2 worm cellular contexts compared by ENCODE assay signal in the genomic region with DNA sequence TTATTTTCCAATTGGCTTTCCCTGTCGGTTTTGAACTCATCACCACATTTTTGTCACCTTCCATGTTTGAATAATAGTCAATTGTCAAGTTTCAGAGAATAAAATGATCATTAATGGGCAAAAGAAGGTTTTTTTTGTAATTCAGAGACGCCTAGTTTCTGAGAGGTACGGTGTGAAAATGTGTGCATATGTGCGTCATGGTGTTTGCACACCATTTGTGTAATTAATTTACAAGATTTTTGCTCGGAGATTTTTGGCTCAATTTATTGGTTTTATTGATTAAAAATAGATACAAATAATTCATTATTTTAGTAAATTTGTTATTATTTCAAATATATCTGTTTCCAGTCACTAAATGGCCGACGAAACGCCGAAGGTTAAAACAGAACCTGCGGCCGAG.
TF ChIP-seq lines count a peak whose summit lies in the region.

A gene (minus strand): TSS at position 184 of the 400 bp plus-strand sequence.
A gene (plus strand): TSS at position 347 of the 400 bp plus-strand sequence.

TF ChIP-seq in whole organism, L1 larva, 84 proteins besides CTCF, POLR2A, EP300 and RAD21 (continued from another document and continues in another):
- no peak for TF ChIP-seq tlp-1 (tag; optimal IDR thresholded peaks at IDR 0.05; lab: Kevin White, UChicago)
- no peak for TF ChIP-seq fkh-8 (tag; optimal IDR thresholded peaks at IDR 0.05; lab: Kevin White, UChicago)
- TF ChIP-seq Y116A8C.19 (tag; optimal IDR thresholded peaks at IDR 0.05; lab: Kevin White, UChicago; ENCODE audit: borderline replicate concordance), result no peak
- no peak for TF ChIP-seq lir-3 (tag; optimal IDR thresholded peaks at IDR 0.05; lab: Kevin White, UChicago; ENCODE audit: poor library complexity)
- TF ChIP-seq hlh-4 (tag; optimal IDR thresholded peaks at IDR 0.05; lab: Kevin White, UChicago), result no peak
- TF ChIP-seq xbp-1 (tag; optimal IDR thresholded peaks at IDR 0.05; lab: Kevin White, UChicago), result no peak
- TF ChIP-seq C04F5.9 (tag; optimal IDR thresholded peaks at IDR 0.05; lab: Kevin White, UChicago), result no peak
- TF ChIP-seq nhr-47 (tag; optimal IDR thresholded peaks at IDR 0.05; lab: Kevin White, UChicago), result peak; percentile 33
- no peak for TF ChIP-seq mab-9 (GFP tag; IDR thresholded peaks at IDR 0.05; lab: Robert Waterston, UW)
- TF ChIP-seq tbx-2 (tag; optimal IDR thresholded peaks at IDR 0.05; lab: Kevin White, UChicago), result no peak
- TF ChIP-seq ceh-82 (tag; optimal IDR thresholded peaks at IDR 0.05; lab: Kevin White, UChicago), result no peak
- no peak for TF ChIP-seq unc-98 (GFP tag; IDR thresholded peaks at IDR 0.05; lab: Robert Waterston, UW)
- TF ChIP-seq nhr-28 (tag; optimal IDR thresholded peaks at IDR 0.05; lab: Kevin White, UChicago), result no peak
- peak; percentile 24 for TF ChIP-seq ces-1 (GFP tag; optimal IDR thresholded peaks at IDR 0.05; lab: Kevin White, UChicago)
- TF ChIP-seq ztf-4 (tag; optimal IDR thresholded peaks at IDR 0.05; lab: Kevin White, UChicago), result no peak
- peak; percentile 24 to 60 (median 26) for TF ChIP-seq dpl-1 (GFP tag; optimal IDR thresholded peaks at IDR 0.05; lab: Kevin White, UChicago)
- no peak for TF ChIP-seq blmp-1 (tag; optimal IDR thresholded peaks at IDR 0.05; lab: Kevin White, UChicago)
- no peak for TF ChIP-seq lin-15B (tag; optimal IDR thresholded peaks at IDR 0.05; lab: Kevin White, UChicago)
- no peak for TF ChIP-seq sup-37 (GFP tag; optimal IDR thresholded peaks at IDR 0.05; lab: Kevin White, UChicago)
- peak; percentile 84 for TF ChIP-seq F16B12.6 (tag; optimal IDR thresholded peaks at IDR 0.05; lab: Kevin White, UChicago)
- TF ChIP-seq nhr-76 (tag; optimal IDR thresholded peaks at IDR 0.05; lab: Kevin White, UChicago), result no peak
- no peak for TF ChIP-seq snpc-4 (tag; optimal IDR thresholded peaks at IDR 0.05; lab: Kevin White, UChicago)
- TF ChIP-seq ceh-88 (GFP tag; IDR thresholded peaks at IDR 0.05; lab: Robert Waterston, UW), result no peak
- TF ChIP-seq rnt-1 (tag; optimal IDR thresholded peaks at IDR 0.05; lab: Kevin White, UChicago), result no peak
- TF ChIP-seq lin-39 (tag; optimal IDR thresholded peaks at IDR 0.05; lab: Kevin White, UChicago), result no peak
- TF ChIP-seq lsy-2 (tag; optimal IDR thresholded peaks at IDR 0.05; lab: Kevin White, UChicago), result peak; percentile 73 to 96
- TF ChIP-seq pqm-1 (tag; optimal IDR thresholded peaks at IDR 0.05; lab: Kevin White, UChicago), result no peak
- TF ChIP-seq jun-1 (tag; optimal IDR thresholded peaks at IDR 0.05; lab: Kevin White, UChicago), result no peak
- TF ChIP-seq skn-1 (tag; optimal IDR thresholded peaks at IDR 0.05; lab: Kevin White, UChicago), result no peak
- TF ChIP-seq lin-14 (GFP tag; optimal IDR thresholded peaks at IDR 0.05; lab: Kevin White, UChicago), result peak; percentile 18
- no peak for TF ChIP-seq unc-62 (GFP tag; optimal IDR thresholded peaks at IDR 0.05; lab: Kevin White, UChicago)
- no peak for TF ChIP-seq unc-130 (tag; optimal IDR thresholded peaks at IDR 0.05; lab: Kevin White, UChicago)
- no peak for TF ChIP-seq ceh-90 (tag; optimal IDR thresholded peaks at IDR 0.05; lab: Kevin White, UChicago)
- TF ChIP-seq nhr-77 (tag; optimal IDR thresholded peaks at IDR 0.05; lab: Kevin White, UChicago), result no peak
- TF ChIP-seq ztf-11 (tag; optimal IDR thresholded peaks at IDR 0.05; lab: Kevin White, UChicago), result no peak
- no peak for TF ChIP-seq unc-30 (tag; optimal IDR thresholded peaks at IDR 0.05; lab: Kevin White, UChicago)
- no peak for TF ChIP-seq elt-2 (tag; optimal IDR thresholded peaks at IDR 0.05; lab: Kevin White, UChicago)
- TF ChIP-seq ceh-8 (GFP tag; optimal IDR thresholded peaks at IDR 0.05; lab: Kevin White, UChicago), result no peak
- no peak for TF ChIP-seq mdl-1 (tag; optimal IDR thresholded peaks at IDR 0.05; lab: Kevin White, UChicago)
- TF ChIP-seq nhr-20 (tag; optimal IDR thresholded peaks at IDR 0.05; lab: Kevin White, UChicago), result no peak
- peak; percentile 15 for TF ChIP-seq snu-23 (GFP tag; optimal IDR thresholded peaks at IDR 0.05; lab: Kevin White, UChicago)
- TF ChIP-seq nhr-12 (tag; optimal IDR thresholded peaks at IDR 0.05; lab: Kevin White, UChicago), result no peak
- TF ChIP-seq alr-1 (tag; optimal IDR thresholded peaks at IDR 0.05; lab: Kevin White, UChicago; ENCODE audit: borderline replicate concordance), result no peak
- no peak for TF ChIP-seq pag-3 (tag; optimal IDR thresholded peaks at IDR 0.05; lab: Kevin White, UChicago; ENCODE audit: borderline replicate concordance, insufficient read depth)
- TF ChIP-seq nhr-237 (tag; optimal IDR thresholded peaks at IDR 0.05; lab: Kevin White, UChicago), result no peak
- TF ChIP-seq grh-1 (GFP tag; IDR thresholded peaks at IDR 0.05; lab: Robert Waterston, UW), result no peak
- TF ChIP-seq pax-3 (tag; optimal IDR thresholded peaks at IDR 0.05; lab: Kevin White, UChicago), result no peak
- TF ChIP-seq isw-1 (GFP tag; IDR thresholded peaks at IDR 0.05; lab: Robert Waterston, UW), result no peak
- TF ChIP-seq C34B4.2 (tag; optimal IDR thresholded peaks at IDR 0.05; lab: Kevin White, UChicago), result no peak
- no peak for TF ChIP-seq egl-27 (tag; optimal IDR thresholded peaks at IDR 0.05; lab: Kevin White, UChicago)
- TF ChIP-seq mep-1 (tag; optimal IDR thresholded peaks at IDR 0.05; lab: Kevin White, UChicago), result peak; percentile 77
- no peak for TF ChIP-seq efl-3 (GFP tag; optimal IDR thresholded peaks at IDR 0.05; lab: Kevin White, UChicago)
- TF ChIP-seq nhr-71 (tag; optimal IDR thresholded peaks at IDR 0.05; lab: Kevin White, UChicago), result peak; percentile 14
- TF ChIP-seq lin-35 (GFP tag; optimal IDR thresholded peaks at IDR 0.05; lab: Kevin White, UChicago), result peak; percentile 14 to 55
- no peak for TF ChIP-seq dsc-1 (tag; optimal IDR thresholded peaks at IDR 0.05; lab: Kevin White, UChicago)
- TF ChIP-seq mef-2 (tag; optimal IDR thresholded peaks at IDR 0.05; lab: Kevin White, UChicago), result no peak
- no peak for TF ChIP-seq hlh-17 (GFP tag; optimal IDR thresholded peaks at IDR 0.05; lab: Kevin White, UChicago; ENCODE audit: borderline replicate concordance)
- TF ChIP-seq ets-5 (GFP tag; IDR thresholded peaks at IDR 0.05; lab: Robert Waterston, UW), result no peak
- TF ChIP-seq lin-13 (GFP tag; optimal IDR thresholded peaks at IDR 0.05; lab: Kevin White, UChicago), result no peak
- TF ChIP-seq efl-1 (optimal IDR thresholded peaks at IDR 0.05; lab: Kevin White, UChicago), result peak; percentile 31 to 35
- TF ChIP-seq efl-1 (GFP tag; optimal IDR thresholded peaks at IDR 0.05 in 1 of 2; lab: Kevin White, UChicago), result peak; percentile 49 to 91
- TF ChIP-seq fos-1 (tag; optimal IDR thresholded peaks at IDR 0.05; lab: Kevin White, UChicago), result no peak
- no peak for TF ChIP-seq nhr-90 (tag; optimal IDR thresholded peaks at IDR 0.05; lab: Kevin White, UChicago; ENCODE audit: poor library complexity)
- TF ChIP-seq C16A3.4 (tag; optimal IDR thresholded peaks at IDR 0.05; lab: Kevin White, UChicago), result no peak
- TF ChIP-seq aly-2 (tag; optimal IDR thresholded peaks at IDR 0.05; lab: Kevin White, UChicago), result no peak

TF ChIP-seq in whole organism, late embryonic, 69 proteins besides CTCF, POLR2A, EP300 and RAD21 (continued from another document):
- TF ChIP-seq ceh-6 (GFP tag; optimal IDR thresholded peaks at IDR 0.05; lab: Kevin White, UChicago) (no peak), ceh-30 (tag; optimal IDR thresholded peaks at IDR 0.05; lab: Kevin White, UChicago) (no peak), lin-11 (tag; optimal IDR thresholded peaks at IDR 0.05; lab: Kevin White, UChicago) (no peak), hlh-6 (tag; optimal IDR thresholded peaks at IDR 0.05; lab: Kevin White, UChicago) (no peak), zip-5 (tag; optimal IDR thresholded peaks at IDR 0.05; lab: Kevin White, UChicago) (no peak), eyg-1 (tag; optimal IDR thresholded peaks at IDR 0.05; lab: Kevin White, UChicago) (no peak)
